Worm (Caenorhabditis elegans): ENCODE measurements around the gene F09E5.16.

DNA sequence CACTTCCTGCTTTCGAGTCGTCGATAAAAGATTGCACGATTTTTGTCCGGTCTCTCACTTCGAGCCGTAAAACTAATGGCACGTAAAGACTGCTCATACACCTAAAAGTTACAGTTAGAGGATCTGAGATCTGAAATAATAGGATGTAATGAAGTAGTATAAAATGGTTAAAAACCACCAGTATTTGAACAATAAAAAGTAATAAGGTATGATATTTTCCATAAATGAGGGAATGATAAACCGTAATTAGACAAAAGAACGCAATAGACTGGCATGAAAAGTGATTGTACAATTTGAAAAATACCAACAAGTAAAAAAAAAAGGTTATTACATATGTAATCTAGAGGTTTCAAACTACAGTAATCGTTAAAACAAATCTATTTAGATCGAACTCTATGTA is 27.5 kb upstream of the F09E5.16 start, which contains the start of gene brap-2:
- TF ChIP-seq W03F9.2 (tag; optimal IDR thresholded peaks at IDR 0.05) (no peak), dao-5 (tag; optimal IDR thresholded peaks at IDR 0.05) (no peak), him-1 (tag; optimal IDR thresholded peaks at IDR 0.05) (no peak)

Data from whole organism, L4/young adult.